Fruit fly (Drosophila melanogaster): ENCODE results near the gene CG9953.

Gene CG9953

DNA sequence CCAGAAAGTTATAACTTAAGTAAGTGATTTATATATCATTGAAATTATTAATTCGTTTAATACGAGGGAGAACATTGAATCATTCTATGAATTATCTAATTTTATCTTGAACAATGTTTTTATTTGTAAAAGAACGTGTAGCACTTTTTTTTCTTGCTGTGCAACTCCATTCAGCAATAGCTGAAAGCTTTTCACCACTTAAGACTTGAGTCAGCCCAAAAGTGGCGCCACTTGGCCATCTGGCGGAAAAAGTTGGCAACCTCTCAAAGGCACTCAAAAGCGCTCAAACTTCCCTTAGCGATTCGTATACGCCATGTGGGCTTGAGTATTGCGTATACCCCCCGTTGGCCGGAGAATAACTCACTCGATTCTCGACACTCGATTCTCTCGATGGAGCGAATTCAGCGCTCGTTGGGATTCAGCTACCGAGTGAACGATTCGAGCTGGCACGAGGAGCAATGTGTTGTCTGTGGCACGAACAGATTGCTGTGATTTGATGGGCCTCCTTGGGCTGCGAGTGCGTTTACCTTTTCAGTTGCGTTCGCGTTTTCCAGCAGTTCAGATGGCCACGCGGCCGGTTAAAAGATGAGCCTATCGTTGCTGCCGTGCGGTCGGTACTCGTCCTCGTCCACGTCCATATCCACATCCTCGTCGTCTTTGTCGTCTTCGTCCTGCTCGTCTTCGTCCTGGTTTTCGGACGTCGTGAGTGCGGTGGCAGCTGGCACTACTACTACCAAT, 44.3 kb downstream of the CG9953 start (continued):
- TF ChIP-seq Xbp1 (GFP tag; optimal IDR thresholded peaks at IDR 0.05) (peak; percentile 50), crp (GFP tag; optimal IDR thresholded peaks at IDR 0.05) (no peak), CG2199 (GFP tag; IDR thresholded peaks at IDR 0.05) (no peak), nerfin-2 (GFP tag; IDR thresholded peaks at IDR 0.05; ENCODE audit: partially characterized antibody) (no peak), stc (GFP tag; IDR thresholded peaks at IDR 0.05) (no peak), Kr (GFP tag; optimal IDR thresholded peaks at IDR 0.05) (no peak), Mrtf (GFP tag; IDR thresholded peaks at IDR 0.05) (no peak), CG9932 (GFP tag; IDR thresholded peaks at IDR 0.05) (peak; percentile 46), p53 (GFP tag; optimal IDR thresholded peaks at IDR 0.05) (no peak), abd-A (tag; optimal IDR thresholded peaks at IDR 0.05) (peak; percentile 23), CG2875 (GFP tag; optimal IDR thresholded peaks at IDR 0.05) (no peak), CG9609 (GFP tag; optimal IDR thresholded peaks at IDR 0.05) (no peak), CG3407 (GFP tag; optimal IDR thresholded peaks at IDR 0.05) (no peak), CG4820 (GFP tag; optimal IDR thresholded peaks at IDR 0.05) (no peak), fd102C (GFP tag; optimal IDR thresholded peaks at IDR 0.05) (no peak), pb (GFP tag; optimal IDR thresholded peaks at IDR 0.05) (no peak), CG30020 (tag; optimal IDR thresholded peaks at IDR 0.05) (no peak), CG12391 (tag; optimal IDR thresholded peaks at IDR 0.05) (peak; percentile 44), CG3065 (GFP tag; optimal IDR thresholded peaks at IDR 0.05) (no peak), CG7556 (GFP tag; optimal IDR thresholded peaks at IDR 0.05) (peak; percentile 13), CG15011 (GFP tag; optimal IDR thresholded peaks at IDR 0.05) (no peak), Mes4 (GFP tag; optimal IDR thresholded peaks at IDR 0.05) (no peak), grau (tag; optimal IDR thresholded peaks at IDR 0.05) (peak; percentile 48), Tbp (GFP tag; optimal IDR thresholded peaks at IDR 0.05) (no peak), Asciz (GFP tag; optimal IDR thresholded peaks at IDR 0.05) (peak; percentile 40), CG1024 (GFP tag; IDR thresholded peaks at IDR 0.05) (0 out of 2 replicates have a peak, but pooled peaks have one; percentile 22), Optix (GFP tag; IDR thresholded peaks at IDR 0.05) (no peak), CG12071 (GFP tag; optimal IDR thresholded peaks at IDR 0.05) (no peak), Bdp1 (GFP tag; optimal IDR thresholded peaks at IDR 0.05) (no peak), pros (GFP tag; optimal IDR thresholded peaks at IDR 0.05) (no peak), CG31441 (GFP tag; IDR thresholded peaks at IDR 0.05) (no peak), Dek (tag; optimal IDR thresholded peaks at IDR 0.05) (no peak), CG12236 (GFP tag; optimal IDR thresholded peaks at IDR 0.05) (no peak), disco-r (GFP tag; optimal IDR thresholded peaks at IDR 0.05) (no peak), CG33557 (GFP tag; optimal IDR thresholded peaks at IDR 0.05) (no peak), CG6683 (GFP tag; optimal IDR thresholded peaks at IDR 0.05) (no peak), CG15514 (GFP tag; optimal IDR thresholded peaks at IDR 0.05) (peak; percentile 11), Med (GFP tag) (peak; percentile 90), ash1 (GFP tag; optimal IDR thresholded peaks at IDR 0.05) (no peak), HHEX (GFP tag; optimal IDR thresholded peaks at IDR 0.05) (no peak), MESR4 (GFP tag; optimal IDR thresholded peaks at IDR 0.05) (no peak), chm (GFP tag; IDR thresholded peaks at IDR 0.05) (peak; percentile 65; the same call in 1 of the 2 replicates), CG13123 (GFP tag; optimal IDR thresholded peaks at IDR 0.05) (no peak), Hr39 (optimal IDR thresholded peaks at IDR 0.05) (no peak), Dfd (GFP tag; optimal IDR thresholded peaks at IDR 0.05) (no peak), sqz (GFP tag; optimal IDR thresholded peaks at IDR 0.05) (no peak), gt (GFP tag; IDR thresholded peaks at IDR 0.05) (no peak), Lim3 (GFP tag; IDR thresholded peaks at IDR 0.05) (no peak), ttk (GFP tag; IDR thresholded peaks at IDR 0.05) (peak; percentile 52), Hey (tag; optimal IDR thresholded peaks at IDR 0.05) (no peak), CG3838 (GFP tag; optimal IDR thresholded peaks at IDR 0.05) (no peak)

Measured in whole organism, embryonic.